Fruit fly (Drosophila melanogaster) whole organism, pupa: ENCODE measurements around the gene CG31021.

Experiments
- CG12605 ChIP-seq: fragments of 200-800 bp; sonication (Bioruptor generic); IDR thresholded peaks from 2 replicates; pipeline ENCODE4 v1.3.6; 2022; ENCODE audit warnings: missing biosample characterization, missing genetic modification characterization
- CG13204 ChIP-seq: fragments of 200-800 bp; sonication (Bioruptor generic); optimal IDR thresholded peaks from 2 replicates; lab custom pipeline; 2018; ENCODE audit warnings: missing biosample characterization, mild to moderate bottlenecking, missing genetic modification characterization, moderate library complexity
- CG34367 ChIP-seq: fragments of 200-800 bp; sonication (Bioruptor generic); optimal IDR thresholded peaks from 2 replicates; lab custom pipeline; 2018; ENCODE audit warnings: missing biosample characterization, mild to moderate bottlenecking, missing genetic modification characterization
- Pif1A ChIP-seq: fragments of 200-800 bp; sonication (Bioruptor generic); optimal IDR thresholded peaks from 3 replicates; lab custom pipeline; 2016; ENCODE audit warnings: missing biosample characterization, missing genetic modification characterization
- Snoo ChIP-seq: fragments of 200-800 bp; sonication (Bioruptor generic); optimal IDR thresholded peaks from 3 replicates; lab custom pipeline; 2017; ENCODE audit warnings: missing biosample characterization, mild to moderate bottlenecking, missing genetic modification characterization, inconsistent platforms
- fd96Ca ChIP-seq: fragments of 200-800 bp; sonication (Bioruptor generic); IDR thresholded peaks from 3 replicates; pipeline ENCODE4 v1.3.6; 2022; ENCODE audit warnings: missing biosample characterization, missing genetic modification characterization
- rn ChIP-seq: fragments of 200-800 bp; sonication (Bioruptor generic); IDR thresholded peaks from 2 replicates; pipeline ENCODE4 v1.3.6; 2022; ENCODE audit warnings: missing biosample characterization, missing genetic modification characterization

DNA sequence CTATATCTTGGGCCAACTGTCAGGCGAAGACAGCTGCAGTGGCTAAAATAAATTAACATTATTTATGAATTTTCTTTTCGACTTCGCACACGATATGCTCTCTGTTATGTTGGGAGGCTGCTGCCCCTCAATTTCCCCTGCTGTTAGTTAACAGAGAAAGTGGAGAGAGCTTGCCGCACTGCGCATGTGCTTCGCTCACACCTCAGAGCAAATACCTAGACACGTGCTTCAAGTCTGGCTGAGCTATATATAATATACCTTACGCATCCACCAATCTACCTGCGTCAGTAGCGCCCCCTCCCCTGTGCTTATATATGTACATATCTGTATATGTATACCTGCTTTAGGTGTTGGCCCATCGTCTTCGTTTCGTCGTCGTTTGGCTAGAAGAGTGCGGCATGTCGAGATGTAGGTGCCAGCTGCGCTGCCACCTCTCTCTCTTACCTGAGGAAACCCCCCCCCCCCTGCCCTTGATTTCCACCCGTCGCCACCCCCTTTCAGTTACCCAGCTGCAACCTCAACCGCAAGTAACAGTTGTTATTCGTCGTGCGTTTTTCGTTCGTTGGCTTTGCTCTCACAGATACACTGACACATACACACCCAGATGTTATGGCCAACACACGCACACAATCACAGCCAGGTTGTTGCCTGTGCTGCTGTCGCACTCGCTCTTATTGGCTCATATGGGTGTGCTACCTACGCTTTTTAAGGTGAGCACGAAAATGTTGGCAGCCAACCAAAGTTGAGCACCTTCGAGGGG is 14.3 kb downstream of the CG31021 start:
- TF ChIP-seq rn (GFP tag; lab: Robert Waterston, UW) (no peak), Pif1A (GFP tag; lab: Kevin White, UChicago) (no peak), Snoo (tag; lab: Kevin White, UChicago) (no peak), CG12605 (GFP tag; lab: Robert Waterston, UW) (no peak), CG34367 (no peak), fd96Ca (GFP tag; lab: Robert Waterston, UW) (no peak), CG13204 (GFP tag; lab: Kevin White, UChicago) (no peak)
